Fruit fly (Drosophila melanogaster): ENCODE measurements around the gene CG42750.

The CG42750 gene

DNA sequence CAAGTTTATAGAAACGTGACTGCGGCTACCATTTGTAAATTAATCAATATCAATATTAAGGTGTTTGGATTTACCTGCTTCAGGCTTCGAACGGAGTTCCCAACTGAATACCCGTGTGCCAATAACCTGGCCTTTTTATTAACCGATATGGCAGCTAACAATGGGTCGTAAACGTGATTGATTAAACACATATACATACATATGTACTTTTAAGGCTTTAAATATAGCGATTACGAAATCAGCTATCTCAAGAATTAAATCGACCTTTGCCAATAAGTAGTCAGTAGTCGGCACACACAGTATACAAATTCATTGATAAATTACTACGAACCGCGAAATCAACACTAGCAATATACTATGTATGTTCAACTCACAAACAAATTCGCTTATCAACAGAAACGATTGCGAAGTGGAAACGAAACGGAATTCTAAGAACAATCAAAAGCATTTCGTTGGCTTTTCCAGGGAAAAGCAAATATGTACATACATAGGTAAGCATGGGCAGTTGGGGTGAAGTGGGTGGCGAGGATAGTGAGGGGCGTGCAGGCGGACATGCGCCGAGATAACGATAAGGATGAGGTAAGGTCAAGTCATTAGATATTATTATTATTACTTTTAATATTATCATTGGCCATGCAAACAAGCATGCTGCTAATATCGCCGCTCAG is 126.9 kb downstream of the CG42750 start (continued):
- TF ChIP-seq unc-4 (GFP tag; IDR thresholded peaks at IDR 0.05; ENCODE audit: partially characterized antibody): no peak
- peak; percentile 28 for TF ChIP-seq Dek (tag; optimal IDR thresholded peaks at IDR 0.05)
- peak; percentile 82 for TF ChIP-seq gce (GFP tag; IDR thresholded peaks at IDR 0.05)
- no peak for TF ChIP-seq luna (GFP tag; optimal IDR thresholded peaks at IDR 0.05)
- TF ChIP-seq wek (GFP tag; optimal IDR thresholded peaks at IDR 0.05): peak; percentile 83
- TF ChIP-seq CG18262 (tag; optimal IDR thresholded peaks at IDR 0.05): peak; percentile 53
- peak; percentile 38; the same call in 1 of the 3 replicates for TF ChIP-seq C15 (GFP tag; IDR thresholded peaks at IDR 0.05)
- TF ChIP-seq maf-S (GFP tag; optimal IDR thresholded peaks at IDR 0.05): no peak
- TF ChIP-seq Kr (GFP tag; optimal IDR thresholded peaks at IDR 0.05): peak; percentile 73
- peak; percentile 67 for TF ChIP-seq Fer3 (tag; optimal IDR thresholded peaks at IDR 0.05)
- no peak for TF ChIP-seq fu2 (GFP tag; optimal IDR thresholded peaks at IDR 0.05)
- TF ChIP-seq CG9817 (tag; optimal IDR thresholded peaks at IDR 0.05): peak; percentile 4
- no peak for TF ChIP-seq sima (GFP tag; optimal IDR thresholded peaks at IDR 0.05)
- no peak for TF ChIP-seq CG14667 (GFP tag; IDR thresholded peaks at IDR 0.05)
- TF ChIP-seq Xrp1 (GFP tag; IDR thresholded peaks at IDR 0.05): peak; percentile 82
- TF ChIP-seq CG2712 (tag; optimal IDR thresholded peaks at IDR 0.05): peak; percentile 44
- peak; percentile 65 for TF ChIP-seq CG12104 (GFP tag; optimal IDR thresholded peaks at IDR 0.05)
- TF ChIP-seq zf30C (GFP tag; optimal IDR thresholded peaks at IDR 0.05): no peak
- TF ChIP-seq CG18599 (GFP tag; optimal IDR thresholded peaks at IDR 0.05): peak; percentile 87
- peak; percentile 95 for TF ChIP-seq sens (GFP tag)
- TF ChIP-seq YL-1 (GFP tag; optimal IDR thresholded peaks at IDR 0.05): peak; percentile 42
- no peak for TF ChIP-seq ERR (GFP tag; optimal IDR thresholded peaks at IDR 0.05)
- TF ChIP-seq CG4617 (GFP tag; optimal IDR thresholded peaks at IDR 0.05; ENCODE audit: borderline replicate concordance): no peak
- TF ChIP-seq Antp (GFP tag; optimal IDR thresholded peaks at IDR 0.05): peak; percentile 14
- TF ChIP-seq nau (GFP tag; optimal IDR thresholded peaks at IDR 0.05): peak; percentile 76
- peak; percentile 38 for TF ChIP-seq CG2120 (GFP tag; optimal IDR thresholded peaks at IDR 0.05)
- TF ChIP-seq esg (GFP tag; conservative IDR thresholded peaks at IDR 0.05): no peak
- no peak for TF ChIP-seq fd102C (GFP tag; optimal IDR thresholded peaks at IDR 0.05)
- peak in 1 of 2 experiments; percentile 2 for TF ChIP-seq Eip74EF (GFP tag; optimal IDR thresholded peaks at IDR 0.05)
- TF ChIP-seq inv (GFP tag; IDR thresholded peaks at IDR 0.05; ENCODE audit: partially characterized antibody): no peak
- peak; percentile 49 for TF ChIP-seq ewg (GFP tag; optimal IDR thresholded peaks at IDR 0.05)
- no peak for TF ChIP-seq CG12744 (GFP tag; optimal IDR thresholded peaks at IDR 0.05)
- no peak for TF ChIP-seq E2f1 (GFP tag; IDR thresholded peaks at IDR 0.05)
- peak; percentile 43; the same call in 1 of the 2 replicates for TF ChIP-seq CG16779 (GFP tag; IDR thresholded peaks at IDR 0.05)
- peak; percentile 42 for TF ChIP-seq repo (GFP tag; optimal IDR thresholded peaks at IDR 0.05)
- peak; percentile 3 to 48 for TF ChIP-seq Pdp1 (GFP tag; optimal IDR thresholded peaks at IDR 0.05)
- TF ChIP-seq CG17186 (GFP tag; optimal IDR thresholded peaks at IDR 0.05): peak; percentile 42
- peak; percentile 3 for TF ChIP-seq Six4 (GFP tag; optimal IDR thresholded peaks at IDR 0.05)
- peak; percentile 16 for TF ChIP-seq CG17829 (tag; optimal IDR thresholded peaks at IDR 0.05)
- no peak for TF ChIP-seq zfh2 (GFP tag; optimal IDR thresholded peaks at IDR 0.05)
- peak; percentile 47; the same call in 1 of the 2 replicates for TF ChIP-seq CG14441 (GFP tag; IDR thresholded peaks at IDR 0.05)
- TF ChIP-seq stwl (tag; optimal IDR thresholded peaks at IDR 0.05): no peak
- peak; percentile 46 for TF ChIP-seq CG15479 (GFP tag; optimal IDR thresholded peaks at IDR 0.05)
- TF ChIP-seq CG15073 (GFP tag; optimal IDR thresholded peaks at IDR 0.05): no peak
- no peak for TF ChIP-seq vfl (GFP tag; optimal IDR thresholded peaks at IDR 0.05)
- TF ChIP-seq pb (GFP tag; optimal IDR thresholded peaks at IDR 0.05): peak; percentile 10
- peak; percentile 6; the same call in 1 of the 2 replicates for TF ChIP-seq lmd (GFP tag; IDR thresholded peaks at IDR 0.05)
- no peak for TF ChIP-seq Doc2 (GFP tag; IDR thresholded peaks at IDR 0.05)
- no peak for TF ChIP-seq Gug (GFP tag; IDR thresholded peaks at IDR 0.05)
- TF ChIP-seq CG13296 (GFP tag; optimal IDR thresholded peaks at IDR 0.05): peak; percentile 83

Data from whole organism, embryonic.